Worm (Caenorhabditis elegans): ENCODE measurements around the gene spp-6.

ce11 chrX:7343747-7344146 lies 26.6 kb downstream of the spp-6 start, which contains the start of gene C07D8.5:
- no peak for TF ChIP-seq ama-1 (optimal IDR thresholded peaks at IDR 0.05)
- TF ChIP-seq hmg-4 (GFP tag; optimal IDR thresholded peaks at IDR 0.05), result no peak
- TF ChIP-seq ceh-36 (tag; optimal IDR thresholded peaks at IDR 0.05), result no peak
- TF ChIP-seq hnd-1 (tag; optimal IDR thresholded peaks at IDR 0.05), result no peak
- no peak for TF ChIP-seq hmbx-1 (tag; optimal IDR thresholded peaks at IDR 0.05)
- no peak for TF ChIP-seq tbx-37 (GFP tag; conservative IDR thresholded peaks at IDR 0.05)
- TF ChIP-seq flt-1 (GFP tag; IDR thresholded peaks at IDR 0.05), result no peak
